Fruit fly (Drosophila melanogaster): ENCODE data around the gene RpS19b.

The RpS19b gene

DNA sequence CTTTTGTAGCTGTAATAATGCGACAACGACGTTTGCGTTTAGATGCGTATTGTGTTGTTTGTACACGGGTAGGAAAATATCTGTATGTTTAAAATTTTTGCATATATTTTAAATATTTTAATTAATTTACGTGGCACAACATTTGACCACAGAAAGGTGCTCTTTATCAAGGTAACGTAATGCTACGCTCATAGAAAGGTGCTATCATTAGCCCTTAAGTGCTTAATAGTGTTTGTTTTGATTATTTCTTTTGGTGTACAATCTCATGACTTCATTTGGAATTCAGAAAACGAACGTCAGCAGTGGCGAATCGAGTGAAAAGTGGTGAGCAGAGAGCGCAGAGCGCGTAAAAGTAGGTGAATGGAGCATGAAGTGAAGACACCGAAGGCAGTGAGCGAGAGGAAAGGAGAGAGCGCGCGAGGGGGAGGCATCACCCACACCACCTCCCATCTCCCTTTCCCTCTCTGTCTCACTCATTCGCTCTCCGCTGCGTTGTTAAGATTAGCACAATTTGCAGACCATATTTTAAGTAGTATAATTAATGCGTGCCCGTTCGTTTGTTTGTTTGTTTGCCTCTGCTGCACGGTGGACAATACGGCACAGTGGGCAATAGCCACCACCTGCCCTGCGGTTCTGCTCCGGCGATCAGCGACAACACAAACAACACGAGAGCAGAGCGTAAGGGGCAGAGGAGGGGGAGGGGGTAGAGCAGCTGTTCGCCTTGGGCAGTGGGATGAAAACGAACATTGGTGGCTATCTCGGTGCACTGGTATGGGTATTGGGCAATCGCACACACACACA lies 11.4 kb downstream of the RpS19b start (continued):
- no peak for TF ChIP-seq Lim3 (GFP tag; IDR thresholded peaks at IDR 0.05)
- TF ChIP-seq ac (GFP tag; optimal IDR thresholded peaks at IDR 0.05): peak; percentile 26
- TF ChIP-seq CG15011 (GFP tag; optimal IDR thresholded peaks at IDR 0.05): no peak
- no peak for TF ChIP-seq CHES-1-like (GFP tag; optimal IDR thresholded peaks at IDR 0.05)
- TF ChIP-seq Atf3 (GFP tag; optimal IDR thresholded peaks at IDR 0.05): no peak
- TF ChIP-seq croc (GFP tag; conservative IDR thresholded peaks at IDR 0.05): no peak
- no peak for TF ChIP-seq CG6683 (GFP tag; optimal IDR thresholded peaks at IDR 0.05)
- TF ChIP-seq CG34422 (GFP tag; IDR thresholded peaks at IDR 0.05): peak; percentile 67; the same call in 2 of the 3 replicates
- no peak for TF ChIP-seq Dip2 (GFP tag; IDR thresholded peaks at IDR 0.05)
- TF ChIP-seq CG12071 (GFP tag; optimal IDR thresholded peaks at IDR 0.05): peak; percentile 52
- TF ChIP-seq CG9215 (GFP tag; IDR thresholded peaks at IDR 0.05): peak; percentile 17; the same call in 1 of the 2 replicates
- TF ChIP-seq CG14860 (GFP tag; IDR thresholded peaks at IDR 0.05; ENCODE audit: partially characterized antibody): no peak
- TF ChIP-seq CG12942 (GFP tag; optimal IDR thresholded peaks at IDR 0.05): no peak
- no peak for TF ChIP-seq lilli (GFP tag; optimal IDR thresholded peaks at IDR 0.05)
- TF ChIP-seq pnt (GFP tag; optimal IDR thresholded peaks at IDR 0.05): no peak
- TF ChIP-seq Poxn (GFP tag; IDR thresholded peaks at IDR 0.05): no peak
- peak; percentile 12 for TF ChIP-seq tup (GFP tag; optimal IDR thresholded peaks at IDR 0.05)
- TF ChIP-seq ranshi (GFP tag; IDR thresholded peaks at IDR 0.05): peak; percentile 62; the same call in 1 of the 2 replicates
- TF ChIP-seq schlank (tag; optimal IDR thresholded peaks at IDR 0.05): peak; percentile 19
- no peak for TF ChIP-seq dm (GFP tag; optimal IDR thresholded peaks at IDR 0.05)
- TF ChIP-seq CG12299 (tag; optimal IDR thresholded peaks at IDR 0.05): no peak
- TF ChIP-seq CG8089 (GFP tag; optimal IDR thresholded peaks at IDR 0.05): no peak
- peak; percentile 3 for TF ChIP-seq Dip3 (GFP tag; optimal IDR thresholded peaks at IDR 0.05)
- no peak for TF ChIP-seq CG17186 (GFP tag; optimal IDR thresholded peaks at IDR 0.05)
- TF ChIP-seq Xrp1 (GFP tag; IDR thresholded peaks at IDR 0.05): peak; percentile 58
- TF ChIP-seq slou (GFP tag; optimal IDR thresholded peaks at IDR 0.05): no peak
- TF ChIP-seq Vsx1 (GFP tag; optimal IDR thresholded peaks at IDR 0.05): no peak
- no peak for TF ChIP-seq CG14667 (GFP tag; IDR thresholded peaks at IDR 0.05)
- no peak for TF ChIP-seq stwl (tag; optimal IDR thresholded peaks at IDR 0.05)
- peak; percentile 40; the same call in 1 of the 2 replicates for TF ChIP-seq CG11247 (GFP tag; IDR thresholded peaks at IDR 0.05)
- peak; percentile 68; the same call in 1 of the 2 replicates for TF ChIP-seq chm (GFP tag; IDR thresholded peaks at IDR 0.05)
- no peak for TF ChIP-seq chif (GFP tag; optimal IDR thresholded peaks at IDR 0.05)
- TF ChIP-seq usp (GFP tag; optimal IDR thresholded peaks at IDR 0.05): no peak
- peak; percentile 62 for TF ChIP-seq Ptx1 (GFP tag; IDR thresholded peaks at IDR 0.05)
- TF ChIP-seq Hr3 (GFP tag; optimal IDR thresholded peaks at IDR 0.05): no peak
- TF ChIP-seq caup (GFP tag; optimal IDR thresholded peaks at IDR 0.05; ENCODE audit: severe bottlenecking): no peak
- no peak for TF ChIP-seq CG10565 (GFP tag; optimal IDR thresholded peaks at IDR 0.05)
- TF ChIP-seq kah (GFP tag; optimal IDR thresholded peaks at IDR 0.05): peak; percentile 57
- TF ChIP-seq CG10274 (GFP tag; optimal IDR thresholded peaks at IDR 0.05): no peak
- no peak for TF ChIP-seq Elba2 (GFP tag; optimal IDR thresholded peaks at IDR 0.05)
- no peak for TF ChIP-seq CG11696 (GFP tag; IDR thresholded peaks at IDR 0.05)
- TF ChIP-seq CG5953 (GFP tag; IDR thresholded peaks at IDR 0.05): no peak
- no peak for TF ChIP-seq CG15601 (tag; optimal IDR thresholded peaks at IDR 0.05)
- TF ChIP-seq Max (GFP tag; optimal IDR thresholded peaks at IDR 0.05): no peak
- TF ChIP-seq CG12391 (tag; optimal IDR thresholded peaks at IDR 0.05): peak; percentile 37
- peak; percentile 43; the same call in 1 of the 2 replicates for TF ChIP-seq Taf1 (GFP tag; IDR thresholded peaks at IDR 0.05)
- peak; percentile 87 for TF ChIP-seq CG12769 (tag; optimal IDR thresholded peaks at IDR 0.05)
- TF ChIP-seq CG12104 (GFP tag; optimal IDR thresholded peaks at IDR 0.05): peak; percentile 5
- no peak for TF ChIP-seq pan (optimal IDR thresholded peaks at IDR 0.05)
- TF ChIP-seq pan (GFP tag; optimal IDR thresholded peaks at IDR 0.05 in 1 of 2, IDR thresholded peaks at IDR 0.05 in 1 of 2): peak in 1 of 2 experiments; percentile 71
